Worm (Caenorhabditis elegans) whole organism, L3 larva: Measurements from ENCODE around the gene pph-2.

Experiments
- R02D3.7 ChIP-seq: fragments of 150-350 bp; optimal IDR thresholded peaks from 2 replicates; lab custom pipeline; 2014; ENCODE audit warnings: missing biosample characterization, missing genetic modification characterization
- ZK546.5 ChIP-seq: sonication (generic microtip); optimal IDR thresholded peaks from 2 replicates; lab custom pipeline; 2017; ENCODE audit warnings: missing biosample characterization, missing genetic modification characterization
- aly-2 ChIP-seq: fragments of 150-350 bp; optimal IDR thresholded peaks from 2 replicates; lab custom pipeline; 2014; ENCODE audit warnings: missing biosample characterization, missing genetic modification characterization
- ceh-28 ChIP-seq: fragments of 150-350 bp; optimal IDR thresholded peaks from 2 replicates; lab custom pipeline; 2014; ENCODE audit warnings: missing biosample characterization, missing genetic modification reagents, missing genetic modification characterization
- daf-12 ChIP-seq: fragments of 150-350 bp; optimal IDR thresholded peaks from 2 replicates; lab custom pipeline; 2014; ENCODE audit warnings: missing biosample characterization, missing genetic modification reagents, missing genetic modification characterization
- elt-1 ChIP-seq: fragments of 150-350 bp; optimal IDR thresholded peaks from 2 replicates; lab custom pipeline; 2014; ENCODE audit warnings: missing biosample characterization, missing genetic modification characterization
- elt-2 ChIP-seq: sonication (generic microtip); optimal IDR thresholded peaks from 2 replicates; lab custom pipeline; 2016; ENCODE audit warnings: missing genetic modification reagents, mild to moderate bottlenecking, missing genetic modification characterization, missing compliant biosample characterization
- elt-3 ChIP-seq, 3 experiments: fragments of 150-350 bp in 1 of 3; sonication (generic microtip) in 2 of 3; optimal IDR thresholded peaks; 2 replicates in 2 of 3; 4 replicates in 1 of 3; lab custom pipeline; 2014 to 2017; ENCODE audit warnings: missing biosample characterization in 3 of 3, missing genetic modification characterization in 3 of 3
- fkh-2 ChIP-seq: fragments of 150-350 bp; optimal IDR thresholded peaks from 2 replicates; lab custom pipeline; 2014; ENCODE audit warnings: missing biosample characterization, missing genetic modification reagents, missing genetic modification characterization
- jun-1 ChIP-seq: fragments of 150-350 bp; optimal IDR thresholded peaks from 2 replicates; lab custom pipeline; 2014; ENCODE audit warnings: missing biosample characterization, missing genetic modification reagents, missing genetic modification characterization
- lin-15B ChIP-seq: fragments of 150-350 bp; optimal IDR thresholded peaks from 2 replicates; lab custom pipeline; 2014; ENCODE audit warnings: missing biosample characterization, missing genetic modification characterization
- lsy-12 ChIP-seq: sonication (generic microtip); optimal IDR thresholded peaks from 2 replicates; lab custom pipeline; 2016; ENCODE audit warnings: mild to moderate bottlenecking, missing genetic modification characterization, missing compliant biosample characterization
- mml-1 ChIP-seq: fragments of 150-350 bp; sonication (generic microtip); optimal IDR thresholded peaks from 3 replicates; lab custom pipeline; 2014; ENCODE audit warnings: missing biosample characterization, missing genetic modification characterization
- nfya-1 ChIP-seq: sonication (generic microtip); optimal IDR thresholded peaks from 2 replicates; lab custom pipeline; 2017; ENCODE audit warnings: missing genetic modification characterization, mild to moderate bottlenecking, missing compliant biosample characterization, antibody characterized with exemption, moderate library complexity; ENCODE audit not compliant: insufficient read depth
- nhr-12 ChIP-seq: fragments of 150-350 bp; optimal IDR thresholded peaks from 2 replicates; lab custom pipeline; 2014; ENCODE audit warnings: missing biosample characterization, missing genetic modification characterization
- nhr-23 ChIP-seq: fragments of 150-350 bp; optimal IDR thresholded peaks from 2 replicates; lab custom pipeline; 2014; ENCODE audit warnings: missing biosample characterization, missing genetic modification reagents, missing genetic modification characterization
- nhr-237 ChIP-seq: fragments of 150-350 bp; optimal IDR thresholded peaks from 2 replicates; lab custom pipeline; 2014; ENCODE audit warnings: missing biosample characterization, missing genetic modification characterization
- nhr-25 ChIP-seq: sonication (generic microtip); optimal IDR thresholded peaks from 2 replicates; lab custom pipeline; 2017; ENCODE audit warnings: missing biosample characterization, missing genetic modification characterization
- nhr-28 ChIP-seq: fragments of 150-350 bp; optimal IDR thresholded peaks from 2 replicates; lab custom pipeline; 2014; ENCODE audit warnings: missing biosample characterization, missing genetic modification characterization
- nhr-43 ChIP-seq: sonication (generic microtip); optimal IDR thresholded peaks from 2 replicates; lab custom pipeline; 2016; ENCODE audit warnings: mild to moderate bottlenecking, missing genetic modification characterization, missing compliant biosample characterization; ENCODE audit not compliant: poor library complexity, severe bottlenecking
- nhr-67 ChIP-seq: fragments of 150-350 bp; optimal IDR thresholded peaks from 2 replicates; lab custom pipeline; 2014; ENCODE audit warnings: missing biosample characterization, missing genetic modification characterization
- nhr-76 ChIP-seq: fragments of 150-350 bp; sonication (generic microtip); optimal IDR thresholded peaks from 5 replicates; lab custom pipeline; 2014; ENCODE audit warnings: missing biosample characterization, missing genetic modification characterization
- pqm-1 ChIP-seq: fragments of 150-350 bp; optimal IDR thresholded peaks from 2 replicates; lab custom pipeline; 2017; ENCODE audit warnings: missing biosample characterization, missing genetic modification characterization, inconsistent platforms
- sea-2 ChIP-seq: fragments of 150-350 bp; sonication (generic microtip); optimal IDR thresholded peaks from 4 replicates; lab custom pipeline; 2014; ENCODE audit warnings: missing biosample characterization, missing genetic modification reagents, missing genetic modification characterization
- skn-1 ChIP-seq: fragments of 150-350 bp; optimal IDR thresholded peaks from 2 replicates; lab custom pipeline; 2014; ENCODE audit warnings: missing biosample characterization, missing genetic modification characterization
- tbx-2 ChIP-seq: sonication (generic microtip); optimal IDR thresholded peaks from 2 replicates; lab custom pipeline; 2016; ENCODE audit warnings: mild to moderate bottlenecking, missing genetic modification characterization, missing compliant biosample characterization
- unc-39 ChIP-seq: sonication (generic microtip); optimal IDR thresholded peaks from 4 replicates; lab custom pipeline; 2017; ENCODE audit warnings: missing biosample characterization, missing genetic modification characterization
- zag-1 ChIP-seq: fragments of 150-350 bp; optimal IDR thresholded peaks from 2 replicates; lab custom pipeline; 2014; ENCODE audit warnings: missing biosample characterization, missing genetic modification characterization
- ztf-11 ChIP-seq: fragments of 150-350 bp; optimal IDR thresholded peaks from 2 replicates; lab custom pipeline; 2014; ENCODE audit warnings: missing biosample characterization, missing genetic modification characterization

pph-2 gene

DNA sequence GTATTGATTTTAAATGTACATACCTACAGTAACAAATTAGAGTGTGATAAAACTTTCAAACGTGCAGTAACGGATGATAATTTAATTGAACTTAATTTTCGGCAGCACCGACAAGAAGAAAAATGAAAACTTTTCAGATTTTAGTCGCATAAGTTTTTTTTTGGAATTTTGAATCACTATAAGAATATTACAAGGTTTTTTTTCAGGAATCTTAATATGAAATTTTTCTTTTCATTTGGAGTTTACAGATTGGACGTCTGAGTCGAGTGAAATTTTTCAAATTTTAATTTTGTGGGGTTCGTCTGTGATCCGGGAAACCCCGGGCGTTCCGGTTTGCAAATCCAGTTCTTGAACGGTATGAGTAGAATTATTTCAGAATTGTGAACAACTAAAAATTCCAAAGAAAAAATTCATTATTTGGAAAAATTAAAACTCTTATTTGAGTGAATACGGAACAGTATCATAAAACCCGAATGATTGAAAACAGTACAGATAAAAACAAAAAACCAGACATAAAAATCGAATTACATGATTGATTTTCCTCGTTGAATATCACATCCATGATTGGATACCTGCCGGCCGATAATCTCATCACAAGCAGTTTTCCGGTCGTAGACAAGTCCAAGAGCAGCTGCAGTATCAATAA, 35.8 kb upstream of the pph-2 start:
- TF ChIP-seq daf-12 (tag; lab: Kevin White, UChicago) = no peak
- TF ChIP-seq R02D3.7 (tag; lab: Kevin White, UChicago) = no peak
- no peak for TF ChIP-seq nhr-12 (tag; lab: Kevin White, UChicago)
- no peak for TF ChIP-seq nfya-1 (tag; lab: Kevin White, UChicago)
- TF ChIP-seq nhr-76 = no peak
- TF ChIP-seq jun-1 (tag; lab: Kevin White, UChicago) = no peak
- no peak for TF ChIP-seq nhr-28 (tag; lab: Kevin White, UChicago)
- TF ChIP-seq pqm-1 (tag; lab: Kevin White, UChicago) = peak; percentile 25
- no peak for TF ChIP-seq ZK546.5 (tag; lab: Kevin White, UChicago)
- TF ChIP-seq nhr-43 (tag; lab: Kevin White, UChicago) = no peak
- TF ChIP-seq aly-2 (tag; lab: Kevin White, UChicago) = peak; percentile 39
- TF ChIP-seq elt-2 (tag; lab: Kevin White, UChicago) = peak; percentile 44
- no peak for TF ChIP-seq fkh-2

DNA sequence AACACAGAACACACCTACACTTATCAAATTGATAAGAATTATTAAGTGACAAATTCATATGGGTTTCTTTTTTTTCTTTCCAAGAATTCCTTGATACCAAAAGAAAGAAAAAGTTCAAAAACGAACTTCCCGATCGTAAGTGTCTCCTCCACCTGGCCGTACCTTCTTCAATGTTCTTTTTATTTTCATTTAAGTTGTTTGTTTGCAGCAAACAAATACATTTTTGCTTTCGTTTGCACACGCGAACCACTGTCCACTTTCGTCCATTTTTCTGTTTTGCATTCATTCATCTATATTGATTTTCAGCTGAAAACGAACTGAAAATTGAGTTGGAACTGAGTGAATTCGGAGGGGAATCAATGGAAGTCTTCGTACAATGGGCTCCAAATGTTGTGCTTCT, 34.1 kb upstream of the pph-2 start, which contains the start of gene VZK822L.2:
TSS of gene VZK822L.2 (plus strand) at position 301 of the 400 bp plus-strand sequence.
- no peak for TF ChIP-seq skn-1 (tag; lab: Kevin White, UChicago)
- TF ChIP-seq pqm-1 (tag; lab: Kevin White, UChicago) = peak; percentile 39
- peak; percentile 43 for TF ChIP-seq elt-2 (tag; lab: Kevin White, UChicago)
- no peak for TF ChIP-seq nhr-12 (tag; lab: Kevin White, UChicago)

DNA sequence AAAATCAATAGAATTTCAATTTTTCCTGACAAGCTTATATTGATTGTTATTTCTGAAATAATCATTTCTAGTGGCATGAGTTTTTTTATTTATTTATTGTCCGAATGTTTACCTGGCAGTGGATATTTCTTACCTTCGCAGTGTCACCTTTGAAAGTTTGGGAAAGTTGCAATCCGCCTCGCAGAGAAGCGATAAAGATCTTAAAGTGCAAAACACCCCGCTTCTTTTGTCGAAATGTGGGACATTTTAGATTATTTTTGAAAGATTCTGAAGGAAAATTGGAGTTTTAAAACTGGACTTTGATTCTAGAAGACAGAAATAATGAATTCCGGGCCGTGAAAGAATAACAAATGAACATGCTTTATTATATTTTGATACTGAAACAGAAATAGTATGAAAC, 31.2 kb upstream of the pph-2 start:
- TF ChIP-seq aly-2 (tag; lab: Kevin White, UChicago) (no peak), nhr-12 (tag; lab: Kevin White, UChicago) (no peak), fkh-2 (no peak), nhr-237 (no peak), daf-12 (tag; lab: Kevin White, UChicago) (no peak), nhr-43 (tag; lab: Kevin White, UChicago) (no peak), ceh-28 (tag; lab: Kevin White, UChicago) (no peak), ztf-11 (no peak), zag-1 (tag; lab: Kevin White, UChicago) (no peak), nfya-1 (tag; lab: Kevin White, UChicago) (no peak), elt-3 (tag; optimal IDR thresholded peaks at IDR 0.05; lab: Kevin White, UChicago) (no peak), unc-39 (tag; lab: Kevin White, UChicago) (no peak), elt-1 (tag; lab: Kevin White, UChicago) (peak; percentile 24), R02D3.7 (tag; lab: Kevin White, UChicago) (no peak), mml-1 (no peak), nhr-23 (peak; percentile 49)

DNA sequence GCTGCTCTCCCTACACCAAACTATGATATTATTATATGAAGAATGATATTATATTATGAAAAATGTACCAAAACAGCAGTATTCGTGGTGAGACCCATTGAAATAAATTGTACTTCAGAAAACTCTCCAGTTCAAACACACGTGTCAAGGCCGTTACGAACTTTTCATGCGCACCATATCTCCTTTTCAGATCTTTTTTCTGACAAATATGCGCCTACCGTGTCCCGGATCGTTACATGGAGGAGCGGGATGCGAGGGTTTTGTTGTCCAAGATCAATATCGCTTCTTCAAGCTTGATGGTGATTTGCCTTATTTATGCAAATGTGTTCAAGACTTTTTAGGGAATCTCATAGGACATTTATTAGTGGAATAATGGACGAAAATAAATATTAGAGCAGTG, 26.1 kb upstream of the pph-2 start:
- TF ChIP-seq sea-2 (GFP tag; lab: Kevin White, UChicago) (no peak), elt-1 (tag; lab: Kevin White, UChicago) (peak; percentile 70), nhr-43 (tag; lab: Kevin White, UChicago) (peak; percentile 61), lin-15B (tag; lab: Kevin White, UChicago) (no peak)

DNA sequence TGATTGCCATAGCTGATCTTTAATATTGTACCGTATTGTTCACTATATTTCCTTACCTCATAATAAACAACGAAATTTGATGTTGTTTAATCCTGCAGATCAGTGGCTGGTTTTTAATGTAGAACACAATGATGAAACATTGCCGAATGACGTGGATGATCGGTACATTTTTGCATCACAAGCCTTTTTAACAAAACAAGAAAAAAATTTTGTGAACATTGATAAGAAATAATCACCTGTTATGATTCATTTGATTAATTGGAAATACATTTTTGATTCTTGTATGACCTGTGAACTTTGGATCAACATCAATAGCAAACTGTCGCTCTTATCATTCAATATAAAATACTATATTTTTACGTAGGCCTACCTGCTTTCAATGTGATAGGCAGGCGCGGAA, 25.3 kb upstream of the pph-2 start:
- peak; percentile 2 for TF ChIP-seq nfya-1 (tag; lab: Kevin White, UChicago)
- no peak for TF ChIP-seq tbx-2 (tag; lab: Kevin White, UChicago)
- TF ChIP-seq sea-2 (GFP tag; lab: Kevin White, UChicago) = no peak
- no peak for TF ChIP-seq jun-1 (tag; lab: Kevin White, UChicago)
- TF ChIP-seq nhr-25 = peak; percentile 6
- TF ChIP-seq nhr-23 = peak; percentile 20
- TF ChIP-seq nhr-43 (tag; lab: Kevin White, UChicago) = peak; percentile 82

DNA sequence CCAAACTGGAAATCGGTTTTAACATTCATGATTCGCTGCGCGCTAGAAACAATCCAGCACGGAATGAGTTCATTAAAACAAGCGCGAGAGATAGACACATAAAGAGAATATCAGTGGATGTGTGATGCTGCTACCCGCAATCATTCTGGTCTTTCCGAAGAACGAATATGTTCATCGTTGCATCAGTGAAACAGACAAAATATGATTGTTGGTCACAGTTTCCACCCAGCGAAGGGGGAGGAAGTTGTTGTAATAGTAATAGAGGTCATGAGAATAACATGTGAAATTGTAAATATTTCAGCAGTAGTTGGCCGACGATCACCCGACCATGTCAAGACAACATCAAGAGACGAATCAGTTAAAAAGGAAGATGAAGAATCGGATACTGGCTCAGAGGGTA, 23.6 kb upstream of the pph-2 start:
- TF ChIP-seq lsy-12 (no peak), nhr-67 (no peak), nhr-23 (peak; percentile 36), nhr-43 (tag; lab: Kevin White, UChicago) (peak; percentile 94), nhr-25 (peak; percentile 41), elt-3 (tag; optimal IDR thresholded peaks at IDR 0.05; lab: Kevin White, UChicago) (peak in 1 of 3 experiments; percentile 55)
- TF ChIP-seq, all 47 proteins: peak for 4
